Worm (Caenorhabditis elegans): ENCODE results near the gene R10D12.13.

ce11 chrV:13949010-13949409 is 13.2 kb upstream of the R10D12.13 start, which contains the start of gene R10D12.6:
- TF ChIP-seq elt-1 (tag; optimal IDR thresholded peaks at IDR 0.05; ENCODE audit: borderline replicate concordance, insufficient read depth): no peak
- TF ChIP-seq nhr-28 (tag; optimal IDR thresholded peaks at IDR 0.05): no peak
- no peak for TF ChIP-seq nhr-76 (tag; optimal IDR thresholded peaks at IDR 0.05)
- no peak for TF ChIP-seq mab-5 (tag; optimal IDR thresholded peaks at IDR 0.05)
- no peak for TF ChIP-seq unc-62 (GFP tag; optimal IDR thresholded peaks at IDR 0.05)
- TF ChIP-seq pha-4 (tag; optimal IDR thresholded peaks at IDR 0.05): no peak
- TF ChIP-seq snpc-4 (tag; optimal IDR thresholded peaks at IDR 0.05): no peak
- no peak for TF ChIP-seq blmp-1 (tag; optimal IDR thresholded peaks at IDR 0.05)
- no peak for TF ChIP-seq ceh-39 (tag; optimal IDR thresholded peaks at IDR 0.05)
- no peak for TF ChIP-seq ztf-11 (tag; optimal IDR thresholded peaks at IDR 0.05)
- TF ChIP-seq elt-3 (tag; optimal IDR thresholded peaks at IDR 0.05): no peak
- no peak for TF ChIP-seq unc-39 (tag; optimal IDR thresholded peaks at IDR 0.05)
- no peak for TF ChIP-seq ceh-43 (GFP tag; optimal IDR thresholded peaks at IDR 0.05)
- TF ChIP-seq nhr-12 (tag; optimal IDR thresholded peaks at IDR 0.05): no peak

Data from whole organism, mixed stage, embryonic.